Fruit fly (Drosophila melanogaster): ENCODE results near the gene Cdep.

Gene Cdep

DNA sequence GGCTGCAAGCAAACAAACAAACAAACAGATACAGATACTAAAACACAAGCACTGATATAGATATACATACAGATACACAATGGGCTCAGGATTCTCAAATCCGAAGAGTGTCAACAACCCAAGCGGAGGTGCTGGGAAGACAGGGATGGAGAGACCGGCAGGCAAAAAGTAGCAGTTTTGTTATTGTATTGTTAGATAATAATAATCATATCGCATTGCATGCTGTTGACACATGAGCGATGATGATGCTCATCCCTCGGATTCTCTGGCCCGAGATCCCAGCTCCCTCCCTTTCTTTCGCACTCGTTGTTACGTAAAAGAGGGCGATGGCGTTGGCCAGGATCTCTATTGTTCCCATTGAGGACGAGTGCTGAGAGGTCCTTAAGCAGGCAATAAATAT is 46.5 kb upstream of the Cdep start:
- no peak for TF ChIP-seq Fer2 (tag; optimal IDR thresholded peaks at IDR 0.05)
- no peak for TF ChIP-seq CG18011 (GFP tag; optimal IDR thresholded peaks at IDR 0.05)
- TF ChIP-seq CTCF (GFP tag; optimal IDR thresholded peaks at IDR 0.05), result no peak
- TF ChIP-seq sug (tag; optimal IDR thresholded peaks at IDR 0.05), result no peak
- no peak for TF ChIP-seq sima (GFP tag; optimal IDR thresholded peaks at IDR 0.05)
- peak; percentile 58 for TF ChIP-seq dmrt11E (tag; optimal IDR thresholded peaks at IDR 0.05)
- TF ChIP-seq Hr51 (GFP tag; optimal IDR thresholded peaks at IDR 0.05), result no peak
- no peak for TF ChIP-seq CG7271 (tag; optimal IDR thresholded peaks at IDR 0.05)
- TF ChIP-seq CG9797 (GFP tag; optimal IDR thresholded peaks at IDR 0.05), result no peak
- TF ChIP-seq Dll (GFP tag; IDR thresholded peaks at IDR 0.05; ENCODE audit: partially characterized antibody), result no peak
- no peak for TF ChIP-seq eve (GFP tag; optimal IDR thresholded peaks at IDR 0.05)
- TF ChIP-seq tin (GFP tag; optimal IDR thresholded peaks at IDR 0.05), result no peak
- no peak for TF ChIP-seq Blimp-1 (GFP tag; optimal IDR thresholded peaks at IDR 0.05)
- TF ChIP-seq sim (GFP tag; IDR thresholded peaks at IDR 0.05), result no peak
- no peak for TF ChIP-seq CG13894 (tag; optimal IDR thresholded peaks at IDR 0.05)
- no peak for TF ChIP-seq otp (GFP tag; IDR thresholded peaks at IDR 0.05)
- no peak for TF ChIP-seq Aef1 (GFP tag; IDR thresholded peaks at IDR 0.05)
- no peak for TF ChIP-seq hb (GFP tag; IDR thresholded peaks at IDR 0.05; ENCODE audit: partially characterized antibody)
- TF ChIP-seq CoRest (tag; optimal IDR thresholded peaks at IDR 0.05), result no peak
- peak; percentile 72 for TF ChIP-seq CG15479 (GFP tag; optimal IDR thresholded peaks at IDR 0.05)
- no peak for TF ChIP-seq zen2 (GFP tag; IDR thresholded peaks at IDR 0.05; ENCODE audit: partially characterized antibody)
- no peak for TF ChIP-seq shn (GFP tag; optimal IDR thresholded peaks at IDR 0.05)
- no peak for TF ChIP-seq CG11093 (GFP tag; IDR thresholded peaks at IDR 0.05)
- TF ChIP-seq HHEX (GFP tag; optimal IDR thresholded peaks at IDR 0.05), result no peak
- no peak for TF ChIP-seq al (GFP tag; IDR thresholded peaks at IDR 0.05)
- TF ChIP-seq pita (GFP tag; optimal IDR thresholded peaks at IDR 0.05), result no peak
- TF ChIP-seq yki (optimal IDR thresholded peaks at IDR 0.05), result no peak
- TF ChIP-seq CG13296 (GFP tag; optimal IDR thresholded peaks at IDR 0.05), result no peak
- TF ChIP-seq pzg (GFP tag; optimal IDR thresholded peaks at IDR 0.05), result no peak
- TF ChIP-seq disco-r (GFP tag; optimal IDR thresholded peaks at IDR 0.05), result no peak
- TF ChIP-seq CG12071 (GFP tag; optimal IDR thresholded peaks at IDR 0.05), result no peak
- TF ChIP-seq Nf-YA (GFP tag; IDR thresholded peaks at IDR 0.05), result no peak
- TF ChIP-seq dpn (GFP tag; optimal IDR thresholded peaks at IDR 0.05), result no peak
- TF ChIP-seq jigr1 (GFP tag; IDR thresholded peaks at IDR 0.05), result no peak
- TF ChIP-seq twi (tag; optimal IDR thresholded peaks at IDR 0.05), result peak; percentile 23
- no peak for TF ChIP-seq ems (GFP tag; optimal IDR thresholded peaks at IDR 0.05)
- TF ChIP-seq aop (GFP tag; IDR thresholded peaks at IDR 0.05), result no peak
- no peak for TF ChIP-seq fru (optimal IDR thresholded peaks at IDR 0.05)
- TF ChIP-seq CG1832 (GFP tag; optimal IDR thresholded peaks at IDR 0.05), result no peak
- no peak for TF ChIP-seq CG12744 (GFP tag; optimal IDR thresholded peaks at IDR 0.05)
- TF ChIP-seq B-H1 (GFP tag; IDR thresholded peaks at IDR 0.05), result no peak
- TF ChIP-seq ATbp (GFP tag; optimal IDR thresholded peaks at IDR 0.05), result no peak
- peak; percentile 28 for TF ChIP-seq CG17829 (tag; optimal IDR thresholded peaks at IDR 0.05)
- TF ChIP-seq CG11504 (tag; optimal IDR thresholded peaks at IDR 0.05), result no peak
- TF ChIP-seq cg (GFP tag; optimal IDR thresholded peaks at IDR 0.05), result peak; percentile 12
- no peak for TF ChIP-seq nerfin-2 (GFP tag; IDR thresholded peaks at IDR 0.05; ENCODE audit: partially characterized antibody)
- TF ChIP-seq gcm (GFP tag; optimal IDR thresholded peaks at IDR 0.05), result no peak
- TF ChIP-seq vnd (GFP tag; IDR thresholded peaks at IDR 0.05; ENCODE audit: partially characterized antibody), result no peak
- TF ChIP-seq cad (GFP tag; optimal IDR thresholded peaks at IDR 0.05), result peak; percentile 52
- TF ChIP-seq sc (optimal IDR thresholded peaks at IDR 0.05), result no peak
- no peak for TF ChIP-seq sc (GFP tag; optimal IDR thresholded peaks at IDR 0.05)
- TF ChIP-seq gem (tag; optimal IDR thresholded peaks at IDR 0.05), result no peak
- no peak for TF ChIP-seq CG4328 (GFP tag; optimal IDR thresholded peaks at IDR 0.05)
